Worm (Caenorhabditis elegans) whole organism, L4/young adult: ENCODE data around the gene fbxb-1.
"Not testable (repeated sequence)": the region's sequence is repeated elsewhere in the genome, so short reads cannot be mapped to it uniquely, and the experiment has no call there.

Experiments
- W03F9.2 ChIP-seq: fragments of 150-350 bp; optimal IDR thresholded peaks from 2 replicates; lab custom pipeline; 2014; ENCODE audit warnings: missing biosample characterization, missing genetic modification characterization
- dao-5 ChIP-seq: sonication (generic microtip); optimal IDR thresholded peaks from 2 replicates; lab custom pipeline; 2016; ENCODE audit warnings: missing genotype, missing genetic modification characterization, moderate library complexity, missing compliant biosample characterization
- him-1 ChIP-seq: sonication (generic microtip); optimal IDR thresholded peaks from 2 replicates; lab custom pipeline; 2016; ENCODE audit warnings: missing genotype, missing genetic modification reagents, missing genetic modification characterization, missing compliant biosample characterization

fbxb-1 gene

ce11 chrV:19250983-19251382 is 10.8 kb downstream of the fbxb-1 start, which contains the start of gene str-81:
str-81 (minus strand) TSS chrV:19251083.
- TF ChIP-seq him-1, result no peak
- TF ChIP-seq W03F9.2 (tag; lab: Kevin White, UChicago), result no peak
- TF ChIP-seq dao-5 (tag; lab: Kevin White, UChicago), result no peak

DNA sequence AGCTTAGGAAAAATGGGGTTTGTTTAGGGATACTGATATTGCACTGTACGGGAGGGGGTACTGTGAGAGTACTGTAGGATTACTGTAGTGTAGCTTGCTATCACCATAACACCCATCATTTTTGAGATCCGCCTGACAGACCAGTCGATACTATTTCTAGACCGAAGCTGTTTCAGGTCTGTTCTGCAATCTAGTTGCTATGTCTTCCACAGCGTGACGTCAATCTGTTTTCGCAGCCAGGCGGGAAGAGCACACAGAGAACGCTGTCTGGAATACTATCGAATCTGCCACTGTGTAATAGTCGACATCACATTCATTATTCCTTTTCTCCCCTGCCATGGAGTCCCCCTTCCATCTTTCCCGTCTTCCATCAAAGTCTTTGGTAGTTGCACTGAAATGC is 11.7 kb downstream of the fbxb-1 start, which contains the start of gene F21D9.11:
TSS of gene F21D9.11 (plus strand) at position 301 of the 400 bp plus-strand sequence.
- TF ChIP-seq dao-5 (tag; lab: Kevin White, UChicago), result no peak

DNA sequence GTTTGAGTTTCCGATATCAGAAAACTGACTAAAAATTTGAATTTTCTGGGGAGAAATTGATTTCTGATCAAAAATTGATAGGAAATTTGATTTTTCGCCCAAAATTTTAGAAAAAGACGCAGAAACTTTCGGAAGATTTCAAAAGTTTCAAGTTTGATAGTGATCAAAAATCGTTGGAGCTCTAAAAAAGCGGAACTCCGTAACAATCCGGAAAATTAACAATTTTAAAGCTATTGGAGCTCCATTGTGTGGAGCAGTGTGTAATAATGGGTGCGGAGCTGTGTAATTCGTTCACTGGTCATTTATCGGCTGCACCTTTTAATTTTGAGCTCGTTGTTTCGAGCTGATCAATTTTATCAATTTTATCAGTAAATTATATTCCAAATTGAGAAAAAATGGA is 13.4 kb downstream of the fbxb-1 start, which contains the start of gene F21D9.4:
TSS of gene F21D9.4 (plus strand) at position 301 of the 400 bp plus-strand sequence.
- TF ChIP-seq dao-5 (tag; lab: Kevin White, UChicago) (no peak), him-1 (no peak), W03F9.2 (tag; lab: Kevin White, UChicago) (no peak)

- TF ChIP-seq dao-5 (tag; lab: Kevin White, UChicago) (no peak), W03F9.2 (tag; lab: Kevin White, UChicago) (no peak), him-1 (no peak)
Measured at ce11 chrV:19257653-19258052, 17.5 kb downstream of the fbxb-1 start, which contains the start of gene F21D9.3. F21D9.3 (minus strand) TSS chrV:19257753.

DNA sequence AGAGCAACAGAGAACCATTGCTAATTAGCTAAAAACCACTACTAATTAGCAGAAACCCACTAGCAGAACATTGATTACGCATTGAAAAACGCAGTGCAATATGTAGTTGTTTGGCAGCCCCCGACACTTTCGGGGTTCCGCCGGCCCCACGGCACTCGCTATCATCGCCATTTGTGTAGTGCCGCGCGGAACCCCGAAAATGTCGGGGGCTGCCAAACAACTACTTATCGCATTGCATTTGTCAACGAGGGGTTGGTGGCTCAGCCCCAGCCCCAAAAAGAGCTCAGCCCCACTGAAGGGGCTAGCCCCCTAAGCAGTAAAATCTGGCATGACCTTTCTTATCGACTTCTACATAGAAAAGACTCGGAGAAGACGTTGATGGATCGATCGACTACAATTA is 19.2 kb downstream of the fbxb-1 start:
- TF ChIP-seq him-1 (no peak), W03F9.2 (tag; lab: Kevin White, UChicago) (no peak), dao-5 (tag; lab: Kevin White, UChicago) (no peak)

DNA sequence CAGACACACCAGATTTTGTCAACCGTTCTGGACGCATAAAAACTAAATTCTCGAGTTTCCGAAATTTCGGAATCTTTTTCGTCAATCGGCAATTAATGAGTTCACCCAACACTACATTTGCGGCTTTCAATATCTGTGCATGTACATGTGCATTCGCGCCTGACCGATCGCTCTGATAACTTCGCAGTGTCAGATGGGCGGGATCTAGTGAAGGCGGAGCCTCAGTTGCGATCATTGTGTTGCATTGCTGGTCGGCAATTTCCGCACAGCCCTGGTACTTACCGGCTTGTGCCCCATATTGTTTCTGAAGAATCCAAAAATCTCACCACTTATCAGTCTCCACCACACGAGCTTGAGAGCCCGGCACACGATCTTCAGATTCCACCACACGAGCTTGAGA is 20.5 kb downstream of the fbxb-1 start:
- TF ChIP-seq him-1 (no peak), dao-5 (tag; lab: Kevin White, UChicago) (no peak)

- TF ChIP-seq him-1 (no peak), W03F9.2 (tag; lab: Kevin White, UChicago) (no peak), dao-5 (tag; lab: Kevin White, UChicago) (no peak)
Measured at ce11 chrV:19262349-19262748, 22.2 kb downstream of the fbxb-1 start, which contains the start of gene F21D9.2. F21D9.2 (minus strand) TSS chrV:19262449.

DNA sequence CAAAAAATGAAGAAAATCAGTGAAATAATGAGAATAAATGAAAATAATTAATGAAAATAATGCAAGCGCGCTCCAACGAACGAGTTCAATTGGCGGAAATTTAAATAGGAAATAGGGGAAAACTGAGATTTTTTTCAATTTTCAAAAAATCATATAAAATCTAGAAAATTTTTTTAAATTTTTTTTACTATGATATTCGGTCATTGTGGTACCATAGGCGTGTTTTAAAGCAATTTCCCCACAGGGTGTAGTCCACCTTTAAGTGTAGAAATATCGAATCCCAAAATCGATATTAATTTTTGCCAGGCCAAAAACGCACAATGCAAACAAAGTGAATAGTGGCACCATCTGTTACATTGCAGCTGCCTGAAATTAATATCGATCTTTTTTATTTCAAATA is 24.0 kb downstream of the fbxb-1 start, which contains the start of gene F21D9.1:
TSS of gene F21D9.1 (plus strand) at position 301 of the 400 bp plus-strand sequence.
- not testable (repeated sequence) for TF ChIP-seq dao-5 (tag; lab: Kevin White, UChicago); W03F9.2 (tag; lab: Kevin White, UChicago); him-1

DNA sequence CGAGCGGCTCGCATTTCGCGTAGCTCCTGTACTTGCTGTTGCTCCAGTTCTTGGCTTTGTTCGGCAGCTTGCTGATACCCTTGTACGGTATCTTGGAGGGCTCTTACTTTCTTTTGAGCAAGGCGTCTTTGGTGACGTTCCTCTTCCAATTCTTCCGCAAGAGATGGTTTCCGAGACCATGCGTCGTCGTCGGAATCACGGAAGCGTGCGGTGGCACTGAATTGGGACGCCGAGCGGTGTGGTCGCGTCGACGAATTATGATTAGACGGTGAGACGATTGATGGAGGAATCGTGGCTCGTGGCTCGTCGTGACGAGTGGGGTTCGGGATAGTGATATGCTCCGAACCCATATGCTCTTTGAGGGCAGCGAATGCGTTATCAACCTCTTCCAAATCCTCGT is 36.2 kb downstream of the fbxb-1 start:
- TF ChIP-seq him-1 (no peak), W03F9.2 (tag; lab: Kevin White, UChicago) (no peak), dao-5 (tag; lab: Kevin White, UChicago) (no peak)

ce11 chrV:19278488-19278887 is 38.3 kb downstream of the fbxb-1 start:
- TF ChIP-seq dao-5 (tag; lab: Kevin White, UChicago) (no peak), him-1 (no peak), W03F9.2 (tag; lab: Kevin White, UChicago) (no peak)

DNA sequence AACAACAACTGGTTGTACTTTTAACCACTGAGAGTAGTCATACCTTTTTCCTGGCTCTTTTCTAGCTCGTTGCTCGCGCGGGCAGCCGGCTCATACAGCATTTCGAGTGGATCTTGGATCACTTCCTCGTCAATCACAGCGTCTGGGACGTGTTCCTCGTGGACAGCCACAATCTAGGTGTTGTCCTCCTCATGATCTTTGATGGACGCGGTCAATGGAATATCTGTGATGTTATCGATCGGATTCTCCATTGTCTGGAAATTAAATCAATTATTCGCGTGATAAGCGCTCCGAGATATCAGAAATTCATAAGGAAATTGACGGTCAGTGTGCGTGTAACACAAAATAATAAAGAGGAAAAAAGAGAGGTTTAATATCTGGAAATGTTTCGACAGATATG is 39.7 kb downstream of the fbxb-1 start, which contains the start of gene F21D9.8:
TSS of gene F21D9.8 (minus strand) at position 101 of the 400 bp plus-strand sequence.
- TF ChIP-seq him-1 (no peak), W03F9.2 (tag; lab: Kevin White, UChicago) (no peak), dao-5 (tag; lab: Kevin White, UChicago) (no peak)

DNA sequence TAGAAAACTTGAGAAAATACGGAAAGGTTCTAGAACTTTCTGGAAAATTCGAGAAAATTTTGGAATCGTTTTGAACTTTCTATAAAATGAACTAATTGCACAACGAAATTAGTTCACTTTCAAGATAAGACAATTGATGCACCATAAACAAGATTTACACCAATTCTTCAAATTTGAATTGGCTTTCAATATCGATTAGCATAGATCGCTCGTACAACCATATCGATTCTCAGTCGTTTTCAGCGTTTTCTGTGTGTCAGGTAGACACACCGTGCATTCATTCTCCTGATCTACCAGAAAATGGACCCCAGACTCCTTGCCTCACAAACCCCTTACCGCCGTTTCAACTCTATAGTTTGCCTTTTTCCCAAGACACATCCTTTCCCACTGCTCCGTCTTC is 42.2 kb downstream of the fbxb-1 start, which contains the start of gene fbxb-117:
TSS of gene fbxb-117 (plus strand) at position 301 of the 400 bp plus-strand sequence.
- TF ChIP-seq W03F9.2 (tag; lab: Kevin White, UChicago) (no peak), him-1 (no peak), dao-5 (tag; lab: Kevin White, UChicago) (no peak)

- TF ChIP-seq dao-5 (tag; lab: Kevin White, UChicago), result no peak
- no peak for TF ChIP-seq W03F9.2 (tag; lab: Kevin White, UChicago)
- no peak for TF ChIP-seq him-1
Measured at ce11 chrV:19285921-19286320, 45.8 kb downstream of the fbxb-1 start.

DNA sequence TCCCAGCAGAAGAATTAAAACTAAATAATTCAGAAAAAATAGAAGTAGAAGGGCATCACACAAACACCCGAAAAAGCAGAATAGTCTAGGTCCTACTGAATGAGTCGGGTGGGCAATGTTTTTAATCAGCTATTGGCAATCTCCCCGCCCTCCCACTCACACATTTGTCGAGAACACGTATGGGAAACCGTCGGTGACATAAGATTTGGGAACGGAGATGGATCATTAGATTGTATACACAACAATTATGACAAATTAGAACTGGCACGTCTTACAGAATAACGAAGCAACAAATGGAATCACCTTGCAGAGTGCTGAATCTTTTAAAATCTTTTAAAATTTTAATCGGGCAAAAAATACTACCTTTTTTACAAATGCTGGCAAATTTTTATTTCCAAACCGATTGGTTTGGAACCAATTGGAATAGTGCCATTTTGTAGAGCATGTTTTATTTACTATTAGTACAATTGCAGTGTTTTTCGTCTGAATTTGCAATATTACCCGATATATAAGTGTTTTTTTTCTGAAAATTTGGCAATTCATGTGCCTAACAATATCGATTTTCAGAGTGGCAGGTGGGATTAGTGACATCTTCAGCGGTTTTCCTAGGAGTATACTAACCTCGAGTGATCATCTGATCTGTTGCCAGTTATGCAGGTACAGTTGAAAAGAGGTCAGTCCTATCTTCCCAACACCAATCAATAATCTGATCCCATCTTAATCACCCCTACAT is 48.1 kb downstream of the fbxb-1 start, which contains the start of the genes F55C9.3 and fbxb-57:
TSS of gene F55C9.3 (minus strand) at position 101 of the 733 bp plus-strand sequence.
TSS of gene fbxb-57 (plus strand) at position 683 of the 733 bp plus-strand sequence.
- no peak for TF ChIP-seq dao-5 (tag; lab: Kevin White, UChicago)
- TF ChIP-seq him-1, result no peak
- TF ChIP-seq W03F9.2 (tag; lab: Kevin White, UChicago), result no peak
